Worm (Caenorhabditis elegans) whole organism, L3 larva: ENCODE results near the gene T19C9.8.

Experiments
- elt-2 ChIP-seq: sonication (generic microtip); optimal IDR thresholded peaks from 2 replicates; lab custom pipeline; 2016; ENCODE audit warnings: missing genetic modification reagents, mild to moderate bottlenecking, missing genetic modification characterization, missing compliant biosample characterization
- elt-3 ChIP-seq, 3 experiments: fragments of 150-350 bp in 1 of 3; sonication (generic microtip) in 2 of 3; optimal IDR thresholded peaks; 2 replicates in 2 of 3; 4 replicates in 1 of 3; lab custom pipeline; 2014 to 2017; ENCODE audit warnings: missing biosample characterization in 3 of 3, missing genetic modification characterization in 3 of 3
- nhr-12 ChIP-seq: fragments of 150-350 bp; optimal IDR thresholded peaks from 2 replicates; lab custom pipeline; 2014; ENCODE audit warnings: missing biosample characterization, missing genetic modification characterization
- nhr-237 ChIP-seq: fragments of 150-350 bp; optimal IDR thresholded peaks from 2 replicates; lab custom pipeline; 2014; ENCODE audit warnings: missing biosample characterization, missing genetic modification characterization
- nhr-76 ChIP-seq: fragments of 150-350 bp; sonication (generic microtip); optimal IDR thresholded peaks from 5 replicates; lab custom pipeline; 2014; ENCODE audit warnings: missing biosample characterization, missing genetic modification characterization
- nhr-77 ChIP-seq: fragments of 150-350 bp; optimal IDR thresholded peaks from 2 replicates; lab custom pipeline; 2014; ENCODE audit warnings: missing biosample characterization, missing genetic modification characterization
- pqm-1 ChIP-seq: fragments of 150-350 bp; optimal IDR thresholded peaks from 2 replicates; lab custom pipeline; 2017; ENCODE audit warnings: missing biosample characterization, missing genetic modification characterization, inconsistent platforms

- no peak for TF ChIP-seq nhr-12 (tag; lab: Kevin White, UChicago)
- no peak for TF ChIP-seq nhr-77 (tag; lab: Kevin White, UChicago)
- TF ChIP-seq elt-2 = no peak
- no peak for TF ChIP-seq nhr-237 (tag; lab: Kevin White, UChicago)
- TF ChIP-seq nhr-76 = no peak
- TF ChIP-seq pqm-1 (tag; lab: Kevin White, UChicago) = no peak
- no peak for TF ChIP-seq elt-3 (tag; optimal IDR thresholded peaks at IDR 0.05; lab: Kevin White, UChicago)
These were observed 20.0 kb downstream of the T19C9.8 start, which contains the start of gene fbxa-85 for ce11 chrV:17258868-17259267.
